Fruit fly (Drosophila melanogaster) whole organism, embryonic: ENCODE data around the gene Cand1.

Source experiments
- Awh ChIP-seq: fragments of 200-800 bp; sonication (Bioruptor generic); IDR thresholded peaks from 2 replicates; pipeline ENCODE4, ENCODE4 v1.3.6; 2022; ENCODE audit warnings: missing biosample characterization, missing genetic modification characterization
- Bgb ChIP-seq: fragments of 200-800 bp; sonication (Bioruptor generic); IDR thresholded peaks from 2 replicates; pipeline ENCODE4 v1.3.6; 2022; ENCODE audit warnings: missing biosample characterization, missing genetic modification characterization; ENCODE audit not compliant: partially characterized antibody
- Bteb2 ChIP-seq: fragments of 200-800 bp; sonication (Bioruptor generic); optimal IDR thresholded peaks from 2 replicates; lab custom pipeline; 2016; ENCODE audit warnings: missing biosample characterization, missing genetic modification characterization
- CG10654 ChIP-seq: fragments of 200-800 bp; sonication (Bioruptor generic); optimal IDR thresholded peaks from 2 replicates; lab custom pipeline; 2016; ENCODE audit warnings: missing biosample characterization, missing genetic modification characterization
- CG11247 ChIP-seq: fragments of 200-800 bp; sonication (Bioruptor generic); IDR thresholded peaks from 2 replicates; pipeline ENCODE4 v1.3.6; 2022; ENCODE audit warnings: missing biosample characterization, missing genetic modification characterization
- CG11398 ChIP-seq: fragments of 200-800 bp; sonication (Bioruptor generic); optimal IDR thresholded peaks from 2 replicates; lab custom pipeline; 2016; ENCODE audit warnings: missing biosample characterization, missing genetic modification characterization
- CG11504 ChIP-seq: fragments of 200-800 bp; sonication (Bioruptor generic); optimal IDR thresholded peaks from 3 replicates; lab custom pipeline; 2019; ENCODE audit warnings: missing biosample characterization, mild to moderate bottlenecking, missing genetic modification characterization, moderate library complexity
- CG14441 ChIP-seq: fragments of 200-800 bp; sonication (Bioruptor generic); IDR thresholded peaks from 2 replicates; pipeline ENCODE4 v1.3.6; 2022; ENCODE audit warnings: missing biosample characterization, missing genetic modification characterization
- CG14710 ChIP-seq: fragments of 200-800 bp; sonication (Bioruptor generic); optimal IDR thresholded peaks from 3 replicates; lab custom pipeline; 2019; ENCODE audit warnings: missing biosample characterization, mild to moderate bottlenecking, missing genetic modification characterization, moderate library complexity
- CG17359 ChIP-seq: fragments of 200-800 bp; sonication (Bioruptor generic); optimal IDR thresholded peaks from 3 replicates; lab custom pipeline; 2018; ENCODE audit warnings: missing biosample characterization, mild to moderate bottlenecking, missing genetic modification characterization, moderate library complexity
- CG18476 ChIP-seq: fragments of 200-800 bp; sonication (Bioruptor generic); optimal IDR thresholded peaks from 2 replicates; lab custom pipeline; 2016; ENCODE audit warnings: missing biosample characterization, mild to moderate bottlenecking, missing genetic modification characterization
- CG18619 ChIP-seq: fragments of 200-800 bp; sonication (Bioruptor generic); optimal IDR thresholded peaks from 3 replicates; lab custom pipeline; 2017; ENCODE audit warnings: missing biosample characterization, mild to moderate bottlenecking, missing genetic modification characterization
- CG2120 ChIP-seq: fragments of 200-800 bp; sonication (Bioruptor generic); optimal IDR thresholded peaks from 3 replicates; lab custom pipeline; 2016; ENCODE audit warnings: missing biosample characterization, missing genetic modification characterization
- CG30431 ChIP-seq: fragments of 200-800 bp; sonication (Bioruptor generic); optimal IDR thresholded peaks from 2 replicates; lab custom pipeline; 2017; ENCODE audit warnings: missing biosample characterization, missing genetic modification characterization
- CG32772 ChIP-seq: fragments of 200-800 bp; sonication (Bioruptor generic); IDR thresholded peaks from 2 replicates; pipeline ENCODE4 v1.3.6; 2022; ENCODE audit warnings: missing biosample characterization, missing genetic modification characterization
- CG3281 ChIP-seq: fragments of 200-800 bp; sonication (Bioruptor generic); optimal IDR thresholded peaks from 3 replicates; lab custom pipeline; 2017; ENCODE audit warnings: missing biosample characterization, mild to moderate bottlenecking, missing genetic modification characterization
- CG4282 ChIP-seq: fragments of 200-800 bp; sonication (Bioruptor generic); optimal IDR thresholded peaks from 2 replicates; lab custom pipeline; 2016; ENCODE audit warnings: missing biosample characterization, missing genetic modification characterization
- CG5180 ChIP-seq: fragments of 200-800 bp; sonication (Bioruptor generic); optimal IDR thresholded peaks from 3 replicates; lab custom pipeline; 2017; ENCODE audit warnings: missing biosample characterization, missing genetic modification characterization, mild to moderate bottlenecking, moderate library complexity, missing genetic modification reagents
- CG6254 ChIP-seq: fragments of 200-800 bp; sonication (Bioruptor generic); optimal IDR thresholded peaks from 3 replicates; lab custom pipeline; 2017; ENCODE audit warnings: mild to moderate bottlenecking, missing biosample characterization, missing genetic modification reagents, missing genetic modification characterization
- CG6765 ChIP-seq: fragments of 200-800 bp; sonication (Bioruptor generic); optimal IDR thresholded peaks from 3 replicates; lab custom pipeline; 2017; ENCODE audit warnings: missing biosample characterization, mild to moderate bottlenecking, missing genetic modification characterization
- CG7372 ChIP-seq: fragments of 200-800 bp; sonication (Bioruptor generic); IDR thresholded peaks from 2 replicates; pipeline ENCODE4 v1.3.6; 2022; ENCODE audit warnings: missing biosample characterization, missing genetic modification characterization
- CG7987 ChIP-seq: fragments of 200-800 bp; sonication (Bioruptor generic); optimal IDR thresholded peaks from 2 replicates; lab custom pipeline; 2018; ENCODE audit warnings: missing biosample characterization, mild to moderate bottlenecking, missing genetic modification characterization, moderate library complexity
- CG8478 ChIP-seq: fragments of >200 bp; optimal IDR thresholded peaks from 2 replicates; lab custom pipeline; 2018
- CHES-1-like ChIP-seq: fragments of 200-800 bp; sonication (Bioruptor generic); optimal IDR thresholded peaks from 2 replicates; lab custom pipeline; 2016; ENCODE audit warnings: missing biosample characterization, missing genetic modification characterization
- Chrac-16 ChIP-seq: fragments of 200-800 bp; sonication (Bioruptor generic); optimal IDR thresholded peaks from 3 replicates; lab custom pipeline; 2016; ENCODE audit warnings: missing biosample characterization, missing genetic modification characterization
- D19A ChIP-seq: fragments of 200-800 bp; optimal IDR thresholded peaks from 3 replicates; lab custom pipeline; 2019; ENCODE audit warnings: missing biosample characterization, mild to moderate bottlenecking, missing genetic modification characterization, moderate library complexity
- D19B ChIP-seq: fragments of 200-800 bp; sonication (Bioruptor generic); optimal IDR thresholded peaks from 2 replicates; lab custom pipeline; 2017; ENCODE audit warnings: missing biosample characterization, mild to moderate bottlenecking, missing genetic modification characterization
- E2f1 ChIP-seq: fragments of 200-800 bp; sonication (Bioruptor generic); IDR thresholded peaks from 2 replicates; pipeline ENCODE4 v1.3.6; 2022; ENCODE audit warnings: missing biosample characterization, missing genetic modification characterization
- ERR ChIP-seq: fragments of 200-800 bp; sonication (Bioruptor generic); optimal IDR thresholded peaks from 2 replicates; lab custom pipeline; 2016; ENCODE audit warnings: missing biosample characterization, missing genetic modification characterization
- HLH4C ChIP-seq: fragments of 200-800 bp; sonication (Bioruptor generic); IDR thresholded peaks from 3 replicates; pipeline ENCODE4 v1.3.6; 2022; ENCODE audit warnings: missing biosample characterization, missing genetic modification characterization; ENCODE audit not compliant: partially characterized antibody
- HLH54F ChIP-seq: fragments of 200-800 bp; sonication (Bioruptor generic); optimal IDR thresholded peaks from 3 replicates; lab custom pipeline; 2016; ENCODE audit warnings: missing biosample characterization, missing genetic modification characterization
- MTF-1 ChIP-seq: fragments of 200-800 bp; sonication (Bioruptor generic); optimal IDR thresholded peaks from 2 replicates; lab custom pipeline; 2018; ENCODE audit warnings: missing biosample characterization, mild to moderate bottlenecking, missing genetic modification characterization, borderline replicate concordance
- NC2α ChIP-seq: fragments of 200-800 bp; sonication (Bioruptor generic); optimal IDR thresholded peaks from 2 replicates; lab custom pipeline; 2016; ENCODE audit warnings: missing biosample characterization, missing genetic modification characterization
- Opbp ChIP-seq: fragments of 200-800 bp; sonication (Bioruptor generic); IDR thresholded peaks from 3 replicates; pipeline ENCODE4 v1.3.6; 2022; ENCODE audit warnings: missing biosample characterization, missing genetic modification characterization; ENCODE audit not compliant: partially characterized antibody
- Poxn ChIP-seq: fragments of 200-800 bp; sonication (Bioruptor generic); IDR thresholded peaks from 2 replicates; pipeline ENCODE4 v1.3.6; 2022; ENCODE audit warnings: missing biosample characterization, missing genetic modification characterization
- al ChIP-seq: fragments of 200-800 bp; sonication (Bioruptor generic); IDR thresholded peaks from 2 replicates; pipeline ENCODE4 v1.3.6; 2022; ENCODE audit warnings: missing biosample characterization, missing genetic modification characterization
- ash1 ChIP-seq: fragments of 200-800 bp; sonication (Bioruptor generic); optimal IDR thresholded peaks from 2 replicates; lab custom pipeline; 2018; ENCODE audit warnings: missing biosample characterization, mild to moderate bottlenecking, missing genetic modification characterization
- bab2 ChIP-seq: fragments of 200-800 bp; sonication (Bioruptor generic); optimal IDR thresholded peaks from 2 replicates; lab custom pipeline; 2016; ENCODE audit warnings: missing biosample characterization, missing genetic modification characterization
- dm ChIP-seq: fragments of 200-800 bp; sonication (Bioruptor generic); optimal IDR thresholded peaks from 3 replicates; lab custom pipeline; 2016; ENCODE audit warnings: missing biosample characterization, missing genetic modification characterization
- gcm ChIP-seq: fragments of 200-800 bp; sonication (Bioruptor generic); optimal IDR thresholded peaks from 2 replicates; lab custom pipeline; 2019; ENCODE audit warnings: missing biosample characterization, mild to moderate bottlenecking, missing genetic modification characterization, moderate library complexity
- gsb ChIP-seq: fragments of 200-800 bp; sonication (Bioruptor generic); IDR thresholded peaks from 2 replicates; pipeline ENCODE4 v1.3.6; 2022; ENCODE audit warnings: missing biosample characterization, missing genetic modification characterization
- her ChIP-seq: fragments of 200-800 bp; sonication (Bioruptor generic); optimal IDR thresholded peaks from 2 replicates; lab custom pipeline; 2016; ENCODE audit warnings: missing biosample characterization, missing genetic modification characterization
- hth ChIP-seq: fragments of >200 bp; optimal IDR thresholded peaks from 2 replicates; lab custom pipeline; 2017; ENCODE audit warnings: inconsistent platforms
- jumu ChIP-seq: fragments of 200-800 bp; sonication (Bioruptor generic); optimal IDR thresholded peaks from 3 replicates; lab custom pipeline; 2016; ENCODE audit warnings: missing biosample characterization, missing genetic modification characterization
- lov ChIP-seq, 2 experiments: fragments of 200-800 bp in 1 of 2; fragments of >200 bp in 1 of 2; sonication (Bioruptor generic) in 1 of 2; IDR thresholded peaks in 1 of 2; optimal IDR thresholded peaks in 1 of 2; 2 replicates in 1 of 2; 3 replicates in 1 of 2; pipeline versions ENCODE4 v1.3.6 to Lab custom; 2017 to 2022; ENCODE audit warnings: missing biosample characterization in 1 of 2, missing genetic modification characterization in 1 of 2
- pho ChIP-seq: fragments of 200-800 bp; sonication (Bioruptor generic); optimal IDR thresholded peaks from 2 replicates; lab custom pipeline; 2016; ENCODE audit warnings: missing biosample characterization, missing genetic modification characterization
- slbo ChIP-seq: fragments of 200-800 bp; sonication (Bioruptor generic); IDR thresholded peaks from 2 replicates; pipeline ENCODE4 v1.3.6; 2022; ENCODE audit warnings: missing biosample characterization, missing genetic modification characterization
- ssp ChIP-seq: fragments of 200-800 bp; sonication (Bioruptor generic); IDR thresholded peaks from 2 replicates; pipeline ENCODE4 v1.3.6; 2022; ENCODE audit warnings: missing biosample characterization, missing genetic modification characterization
- sug ChIP-seq: fragments of 200-800 bp; optimal IDR thresholded peaks from 2 replicates; lab custom pipeline; 2019; ENCODE audit warnings: missing biosample characterization, mild to moderate bottlenecking, missing genetic modification characterization, moderate library complexity
- wdn ChIP-seq: fragments of 200-800 bp; sonication (Bioruptor generic); IDR thresholded peaks from 2 replicates; pipeline ENCODE4 v1.3.6; 2022; ENCODE audit warnings: missing biosample characterization, missing genetic modification characterization
- z ChIP-seq: fragments of 200-800 bp; sonication (Bioruptor generic); IDR thresholded peaks from 3 replicates; pipeline ENCODE4 v1.3.6; 2022; ENCODE audit warnings: missing biosample characterization, missing genetic modification characterization

The Cand1 gene

DNA sequence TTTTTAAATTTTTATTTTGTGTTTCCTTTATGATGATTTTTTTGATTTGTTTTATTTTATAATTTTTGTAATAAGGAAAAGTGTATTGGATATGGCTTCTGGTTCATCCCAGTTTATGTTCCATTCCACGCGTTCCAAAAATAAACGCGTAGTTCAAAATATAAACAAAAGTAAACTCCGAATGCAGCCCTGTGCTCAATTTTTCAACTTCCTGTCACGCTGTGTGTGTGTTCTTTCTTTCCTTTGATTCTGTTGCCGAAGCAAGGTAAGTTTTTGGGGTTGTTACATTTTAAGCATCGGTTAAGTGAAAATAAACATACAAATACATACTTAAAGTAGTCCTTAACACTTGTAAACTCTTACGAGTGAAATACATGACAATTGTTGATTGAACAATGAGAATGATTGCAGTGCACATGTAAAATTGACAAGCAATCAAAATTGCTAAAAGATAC lies 45.6 kb upstream of the Cand1 start, which contains the start of the genes Ip259 and RpS27A (continued):
- peak; percentile 84 for TF ChIP-seq CG18619 (GFP tag; lab: Kevin White, UChicago)
- no peak for TF ChIP-seq HLH4C (GFP tag; lab: Robert Waterston, UW)
- TF ChIP-seq ERR (GFP tag; lab: Kevin White, UChicago): no peak
- TF ChIP-seq ssp: peak; percentile 96
- TF ChIP-seq Opbp (GFP tag; lab: Robert Waterston, UW): no peak; the same call in 2 of the 3 replicates
- TF ChIP-seq Bteb2 (GFP tag; lab: Kevin White, UChicago): peak; percentile 55
- TF ChIP-seq NC2α (GFP tag; lab: Kevin White, UChicago): peak; percentile 47
- TF ChIP-seq gcm (GFP tag; lab: Kevin White, UChicago): no peak
- peak; percentile 69 for TF ChIP-seq CG10654 (GFP tag; lab: Kevin White, UChicago)
- peak; percentile 45 for TF ChIP-seq D19A
- TF ChIP-seq pho (GFP tag; lab: Kevin White, UChicago): peak; percentile 50
- TF ChIP-seq Chrac-16: peak; percentile 52
- peak; percentile 48 for TF ChIP-seq CHES-1-like (GFP tag; lab: Kevin White, UChicago)
- no peak; the same call in 1 of the 2 replicates for TF ChIP-seq CG32772
- peak; percentile 54; the same call in 1 of the 2 replicates for TF ChIP-seq wdn (GFP tag; lab: Robert Waterston, UW)
- peak; percentile 91 for TF ChIP-seq CG7987 (GFP tag; lab: Kevin White, UChicago)
- peak; percentile 58 for TF ChIP-seq HLH54F (GFP tag; lab: Kevin White, UChicago)
- no peak for TF ChIP-seq CG4282 (GFP tag; lab: Kevin White, UChicago)
- TF ChIP-seq CG17359: peak; percentile 75
- no peak for TF ChIP-seq lov (optimal IDR thresholded peaks at IDR 0.05; lab: Kevin White, UChicago)
- TF ChIP-seq lov (GFP tag; IDR thresholded peaks at IDR 0.05; lab: Robert Waterston, UW): peak; percentile 93
- TF ChIP-seq CG6254 (GFP tag; lab: Kevin White, UChicago): peak; percentile 18
- no peak for TF ChIP-seq MTF-1 (GFP tag; lab: Kevin White, UChicago)
- TF ChIP-seq hth: no peak
- TF ChIP-seq her (GFP tag; lab: Kevin White, UChicago): peak; percentile 65
- peak; percentile 61; the same call in 1 of the 2 replicates for TF ChIP-seq E2f1
- peak; percentile 96 for TF ChIP-seq dm
- TF ChIP-seq slbo (GFP tag; lab: Robert Waterston, UW): peak; percentile 72
- TF ChIP-seq CG18476 (GFP tag; lab: Kevin White, UChicago): peak; percentile 42
- peak; percentile 73 for TF ChIP-seq CG14710 (tag; lab: Kevin White, UChicago)
- peak; percentile 69 for TF ChIP-seq CG30431 (GFP tag; lab: Kevin White, UChicago)
- peak; percentile 86 for TF ChIP-seq CG6765
- TF ChIP-seq bab2: peak; percentile 1
- TF ChIP-seq CG11247 (GFP tag; lab: Robert Waterston, UW): peak; percentile 68
- no peak for TF ChIP-seq CG11504 (tag; lab: Kevin White, UChicago)
- TF ChIP-seq gsb (GFP tag; lab: Robert Waterston, UW): peak; percentile 40
- TF ChIP-seq Poxn (GFP tag; lab: Robert Waterston, UW): no peak
- TF ChIP-seq CG2120 (GFP tag; lab: Kevin White, UChicago): peak; percentile 56
- peak; percentile 46 for TF ChIP-seq CG5180 (GFP tag; lab: Kevin White, UChicago)
- TF ChIP-seq z (GFP tag; lab: Robert Waterston, UW): no peak
- peak; percentile 81 for TF ChIP-seq CG3281 (GFP tag; lab: Kevin White, UChicago)
- TF ChIP-seq al (GFP tag; lab: Robert Waterston, UW): peak; percentile 56
- peak; percentile 63; the same call in 1 of the 2 replicates for TF ChIP-seq CG7372 (GFP tag; lab: Robert Waterston, UW)
- peak; percentile 75 for TF ChIP-seq Awh
- peak; percentile 67 for TF ChIP-seq CG11398
- TF ChIP-seq ash1 (GFP tag; lab: Kevin White, UChicago): no peak
- TF ChIP-seq CG14441 (GFP tag; lab: Robert Waterston, UW): peak; percentile 57; the same call in 1 of the 2 replicates
- peak; percentile 56 for TF ChIP-seq D19B (GFP tag; lab: Kevin White, UChicago)
- TF ChIP-seq CG8478 (lab: Kevin White, UChicago): no peak
- peak; percentile 16; the same call in 1 of the 2 replicates for TF ChIP-seq Bgb (GFP tag; lab: Robert Waterston, UW)
- peak; percentile 75 for TF ChIP-seq sug (tag; lab: Kevin White, UChicago)
- TF ChIP-seq jumu: no peak
